Fruit fly (Drosophila melanogaster): ENCODE measurements around the gene Nhe2.

Nhe2 gene

DNA sequence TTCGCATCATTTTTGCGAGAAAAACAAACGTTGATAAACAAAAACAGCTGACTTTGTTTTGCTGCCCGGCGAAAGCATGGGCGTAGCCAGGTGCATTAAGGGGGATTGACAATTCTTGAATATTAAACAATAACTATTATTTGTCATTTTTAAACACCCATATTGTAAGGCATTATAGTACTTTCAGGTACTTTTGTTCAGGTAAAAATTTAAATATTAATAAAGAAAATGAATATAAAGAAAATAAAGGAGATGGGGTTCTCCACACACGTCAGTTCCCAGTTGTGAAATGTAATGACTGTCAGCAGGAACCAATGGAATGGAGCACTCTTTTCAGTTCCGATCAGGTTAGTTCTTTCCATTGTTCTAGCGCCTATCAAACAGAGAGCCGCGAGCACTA is 54.2 kb downstream of the Nhe2 start, which contains the start of the genes Coq3 and Pld3 (continued):
- TF ChIP-seq Dll (GFP tag; IDR thresholded peaks at IDR 0.05; ENCODE audit: partially characterized antibody) (no peak), unc-4 (GFP tag; IDR thresholded peaks at IDR 0.05; ENCODE audit: partially characterized antibody) (no peak), phol (tag; optimal IDR thresholded peaks at IDR 0.05) (peak; percentile 84), scrt (GFP tag; optimal IDR thresholded peaks at IDR 0.05) (peak; percentile 71), CG8281 (tag; optimal IDR thresholded peaks at IDR 0.05) (peak; percentile 37), slou (GFP tag; optimal IDR thresholded peaks at IDR 0.05) (peak; percentile 77), Lpt (GFP tag; optimal IDR thresholded peaks at IDR 0.05) (no peak), cwo (GFP tag; optimal IDR thresholded peaks at IDR 0.05) (peak; percentile 80), grau (tag; optimal IDR thresholded peaks at IDR 0.05) (peak; percentile 83), eve (GFP tag; optimal IDR thresholded peaks at IDR 0.05) (no peak), chinmo (GFP tag; IDR thresholded peaks at IDR 0.05; ENCODE audit: partially characterized antibody) (no peak), stc (GFP tag; IDR thresholded peaks at IDR 0.05) (peak; percentile 69; the same call in 1 of the 2 replicates), Hr78 (GFP tag; optimal IDR thresholded peaks at IDR 0.05) (no peak), HmgZ (tag; optimal IDR thresholded peaks at IDR 0.05) (peak; percentile 89), psq (GFP tag; optimal IDR thresholded peaks at IDR 0.05) (no peak), Adf1 (GFP tag; IDR thresholded peaks at IDR 0.05) (peak; percentile 56), CG6765 (GFP tag; optimal IDR thresholded peaks at IDR 0.05) (peak; percentile 66), CG10321 (GFP tag; IDR thresholded peaks at IDR 0.05) (0 out of 2 replicates have a peak, but pooled peaks have one; percentile 23), Mes4 (GFP tag; optimal IDR thresholded peaks at IDR 0.05) (peak; percentile 23), dysf (GFP tag; IDR thresholded peaks at IDR 0.05) (peak; percentile 82), bsh (GFP tag; optimal IDR thresholded peaks at IDR 0.05) (peak; percentile 81 to 87), z (GFP tag; IDR thresholded peaks at IDR 0.05) (no peak), CG6654 (GFP tag; optimal IDR thresholded peaks at IDR 0.05) (peak; percentile 45), ab (GFP tag; optimal IDR thresholded peaks at IDR 0.05) (peak; percentile 30), toy (GFP tag; IDR thresholded peaks at IDR 0.05) (no peak), Dad (GFP tag; optimal IDR thresholded peaks at IDR 0.05) (peak; percentile 15), GATAe (GFP tag; conservative IDR thresholded peaks at IDR 0.05) (no peak), crc (GFP tag; optimal IDR thresholded peaks at IDR 0.05) (peak; percentile 38), CG30403 (GFP tag; optimal IDR thresholded peaks at IDR 0.05) (peak; percentile 88), CkIIα-i1 (GFP tag; IDR thresholded peaks at IDR 0.05) (no peak), kni (GFP tag; optimal IDR thresholded peaks at IDR 0.05) (no peak), CG2712 (tag; optimal IDR thresholded peaks at IDR 0.05) (peak; percentile 88), CG16863 (GFP tag; optimal IDR thresholded peaks at IDR 0.05) (peak; percentile 54), CG14710 (tag; optimal IDR thresholded peaks at IDR 0.05) (peak; percentile 77), CG14441 (GFP tag; IDR thresholded peaks at IDR 0.05) (peak; percentile 76), CG12391 (tag; optimal IDR thresholded peaks at IDR 0.05) (peak; percentile 86), tgo (GFP tag; IDR thresholded peaks at IDR 0.05) (peak; percentile 79), Ada2b (GFP tag; IDR thresholded peaks at IDR 0.05) (peak; percentile 69), CG6791 (GFP tag; IDR thresholded peaks at IDR 0.05; ENCODE audit: partially characterized antibody) (no peak), CG15479 (GFP tag; optimal IDR thresholded peaks at IDR 0.05) (peak; percentile 15), pnt (GFP tag; optimal IDR thresholded peaks at IDR 0.05) (peak; percentile 50), her (GFP tag; optimal IDR thresholded peaks at IDR 0.05) (peak; percentile 67), CG10267 (tag; optimal IDR thresholded peaks at IDR 0.05) (peak; percentile 74), chm (GFP tag; IDR thresholded peaks at IDR 0.05) (peak; percentile 72), CG2678 (tag; optimal IDR thresholded peaks at IDR 0.05) (peak; percentile 90), CG14050 (GFP tag; IDR thresholded peaks at IDR 0.05) (peak; percentile 63), Hmr (GFP tag; optimal IDR thresholded peaks at IDR 0.05) (peak; percentile 89), CG13424 (tag; optimal IDR thresholded peaks at IDR 0.05) (peak; percentile 85), Mad (GFP tag; optimal IDR thresholded peaks at IDR 0.05) (peak; percentile 80), mam (GFP tag; optimal IDR thresholded peaks at IDR 0.05) (peak; percentile 83), Atf3 (GFP tag; optimal IDR thresholded peaks at IDR 0.05) (peak; percentile 58)

Measured in whole organism, embryonic.